Worm (Caenorhabditis elegans): ENCODE results near the gene F47D12.7.

ce11 chrIII:6303114-6303647 lies 7.4 kb upstream of the F47D12.7 start, which contains the start of gene F47D12.9:
- TF ChIP-seq mel-28 (tag; optimal IDR thresholded peaks at IDR 0.05; ENCODE audit: borderline replicate concordance) (no peak), rcor-1 (GFP tag; IDR thresholded peaks at IDR 0.05) (no peak), akir-1 (GFP tag; optimal IDR thresholded peaks at IDR 0.05) (no peak)
